Worm (Caenorhabditis elegans) whole organism, L1 larva: Measurements from ENCODE around the gene srm-3.
"Not testable (repeated sequence)": the region's sequence is repeated elsewhere in the genome, so short reads cannot be mapped to it uniquely, and the experiment has no call there.

ENCODE experiments used
- C16A3.4 ChIP-seq: fragments of 150-350 bp; optimal IDR thresholded peaks from 2 replicates; lab custom pipeline; 2014; ENCODE audit warnings: missing biosample characterization, missing genetic modification characterization
- F16B12.6 ChIP-seq: fragments of 150-350 bp; optimal IDR thresholded peaks from 2 replicates; lab custom pipeline; 2014; ENCODE audit warnings: missing biosample characterization, missing genetic modification characterization
- Y116A8C.19 ChIP-seq: sonication (generic microtip); optimal IDR thresholded peaks from 2 replicates; lab custom pipeline; 2016; ENCODE audit warnings: missing compliant biosample characterization, missing genetic modification characterization, borderline replicate concordance
- blmp-1 ChIP-seq: fragments of 150-350 bp; optimal IDR thresholded peaks from 2 replicates; lab custom pipeline; 2014; ENCODE audit warnings: missing biosample characterization, missing genetic modification characterization
- ceh-63 ChIP-seq: fragments of 200-800 bp; sonication (Bioruptor generic); optimal IDR thresholded peaks from 2 replicates; lab custom pipeline; 2018; ENCODE audit warnings: mild to moderate bottlenecking, missing genetic modification characterization, missing compliant biosample characterization
- ceh-82 ChIP-seq, 3 experiments: fragments of 150-350 bp in 1 of 3; sonication (generic microtip) in 2 of 3; optimal IDR thresholded peaks; 2 replicates each; lab custom pipeline; 2014 to 2017; ENCODE audit warnings: missing biosample characterization in 3 of 3, missing genetic modification characterization in 3 of 3
- ceh-88 ChIP-seq: fragments of 200-800 bp; sonication (Bioruptor generic); IDR thresholded peaks from 2 replicates; pipeline ENCODE4 v1.3.6; 2022; ENCODE audit warnings: missing genetic modification characterization, missing compliant biosample characterization
- ceh-90 ChIP-seq: sonication (generic microtip); optimal IDR thresholded peaks from 2 replicates; lab custom pipeline; 2016; ENCODE audit warnings: missing genetic modification characterization, missing compliant biosample characterization
- ces-1 ChIP-seq: fragments of 150-350 bp; optimal IDR thresholded peaks from 2 replicates; lab custom pipeline; 2014; ENCODE audit warnings: missing biosample characterization, missing genetic modification reagents, missing genetic modification characterization
- dsc-1 ChIP-seq: sonication (generic microtip); optimal IDR thresholded peaks from 2 replicates; lab custom pipeline; 2016; ENCODE audit warnings: mild to moderate bottlenecking, missing genetic modification characterization, missing compliant biosample characterization
- efl-1 ChIP-seq, 4 experiments: fragments of 150-350 bp; optimal IDR thresholded peaks in 3 of 4; peaks in 1 of 4; 1 replicate in 1 of 4; 2 replicates in 3 of 4; lab custom pipeline; 2014; ENCODE audit warnings: missing biosample characterization in 2 of 4, missing genetic modification characterization in 2 of 4, missing genetic modification reagents in 2 of 4
- efl-3 ChIP-seq: fragments of 200-800 bp; sonication (Bioruptor generic); optimal IDR thresholded peaks from 2 replicates; lab custom pipeline; 2018; ENCODE audit warnings: mild to moderate bottlenecking, missing genetic modification characterization, missing compliant biosample characterization
- egl-13 ChIP-seq: sonication (generic microtip); optimal IDR thresholded peaks from 2 replicates; lab custom pipeline; 2016; ENCODE audit warnings: missing genotype, missing genetic modification reagents, missing genetic modification characterization, missing compliant biosample characterization
- elt-2 ChIP-seq: sonication (generic microtip); optimal IDR thresholded peaks from 2 replicates; lab custom pipeline; 2016; ENCODE audit warnings: missing genetic modification characterization, mild to moderate bottlenecking, inconsistent platforms, missing compliant biosample characterization, missing genetic modification reagents
- elt-3 ChIP-seq, 6 experiments: fragments of 150-350 bp in 1 of 6; sonication (generic microtip); optimal IDR thresholded peaks; 2 replicates each; lab custom pipeline; 2017 to 2018; ENCODE audit warnings: missing biosample characterization in 6 of 6, missing genetic modification characterization in 6 of 6, inconsistent platforms in 1 of 6
- fkh-10 ChIP-seq: sonication (generic microtip); optimal IDR thresholded peaks from 2 replicates; lab custom pipeline; 2017; ENCODE audit warnings: missing biosample characterization, missing genetic modification reagents, missing genetic modification characterization
- hlh-17 ChIP-seq: fragments of 200-800 bp; sonication (Bioruptor generic); optimal IDR thresholded peaks from 2 replicates; lab custom pipeline; 2018; ENCODE audit warnings: missing genetic modification characterization, mild to moderate bottlenecking, missing compliant biosample characterization, moderate library complexity, borderline replicate concordance
- hlh-4 ChIP-seq: sonication (generic microtip); optimal IDR thresholded peaks from 2 replicates; lab custom pipeline; 2016; ENCODE audit warnings: mild to moderate bottlenecking, missing genetic modification characterization, missing compliant biosample characterization
- hpl-2 ChIP-seq: fragments of 150-350 bp; optimal IDR thresholded peaks from 2 replicates; lab custom pipeline; 2014; ENCODE audit warnings: missing biosample characterization, missing genetic modification reagents, missing genetic modification characterization
- isw-1 ChIP-seq: fragments of 200-800 bp; sonication (Bioruptor generic); IDR thresholded peaks from 2 replicates; pipeline ENCODE4 v1.3.6; 2022; ENCODE audit warnings: missing genetic modification characterization, missing compliant biosample characterization
- lin-13 ChIP-seq: fragments of 150-350 bp; optimal IDR thresholded peaks from 2 replicates; lab custom pipeline; 2014; ENCODE audit warnings: missing biosample characterization, missing genetic modification reagents, missing genetic modification characterization
- lin-14 ChIP-seq: fragments of 200-800 bp; sonication (Bioruptor generic); optimal IDR thresholded peaks from 2 replicates; lab custom pipeline; 2018; ENCODE audit warnings: mild to moderate bottlenecking, missing genetic modification characterization, moderate library complexity, missing compliant biosample characterization
- lin-35 ChIP-seq, 2 experiments: fragments of 150-350 bp; optimal IDR thresholded peaks; 2 replicates each; lab custom pipeline; 2014; ENCODE audit warnings: missing biosample characterization in 2 of 2, missing genetic modification characterization in 2 of 2, missing genetic modification reagents in 2 of 2
- lir-3 ChIP-seq: sonication (generic microtip); optimal IDR thresholded peaks from 2 replicates; lab custom pipeline; 2016; ENCODE audit warnings: mild to moderate bottlenecking, missing genetic modification characterization, moderate library complexity, missing compliant biosample characterization; ENCODE audit not compliant: poor library complexity
- lsy-2 ChIP-seq, 2 experiments: fragments of 150-350 bp; optimal IDR thresholded peaks; 2 replicates each; lab custom pipeline; 2014; ENCODE audit warnings: missing biosample characterization in 2 of 2, missing genetic modification characterization in 2 of 2
- nhr-12 ChIP-seq: sonication (generic microtip); optimal IDR thresholded peaks from 2 replicates; lab custom pipeline; 2017; ENCODE audit warnings: missing biosample characterization, missing genetic modification characterization
- nhr-19 ChIP-seq: fragments of 200-800 bp; sonication (Bioruptor generic); conservative IDR thresholded peaks from 2 replicates; pipeline ENCODE4 v1.3.6; 2022; ENCODE audit warnings: missing genetic modification characterization, missing compliant biosample characterization
- nhr-76 ChIP-seq: sonication (generic microtip); optimal IDR thresholded peaks from 2 replicates; lab custom pipeline; 2017; ENCODE audit warnings: missing biosample characterization, missing genetic modification characterization
- nhr-85 ChIP-seq: sonication (generic microtip); peaks from one replicate; lab custom pipeline; 2016; ENCODE audit warnings: missing genetic modification characterization, inconsistent platforms, missing compliant biosample characterization
- nhr-90 ChIP-seq: sonication (generic microtip); optimal IDR thresholded peaks from 2 replicates; lab custom pipeline; 2016; ENCODE audit warnings: mild to moderate bottlenecking, missing genetic modification characterization, missing compliant biosample characterization; ENCODE audit not compliant: poor library complexity
- pqm-1 ChIP-seq: sonication (generic microtip); optimal IDR thresholded peaks from 3 replicates; lab custom pipeline; 2017; ENCODE audit warnings: missing biosample characterization, missing genetic modification characterization
- snpc-4 ChIP-seq: fragments of 150-350 bp; optimal IDR thresholded peaks from 2 replicates; lab custom pipeline; 2014; ENCODE audit warnings: missing biosample characterization, missing genetic modification characterization
- swsn-7 ChIP-seq: sonication (generic microtip); optimal IDR thresholded peaks from 2 replicates; lab custom pipeline; 2016; ENCODE audit warnings: missing genetic modification characterization, missing compliant biosample characterization
- tlp-1 ChIP-seq: fragments of 150-350 bp; optimal IDR thresholded peaks from 2 replicates; lab custom pipeline; 2014; ENCODE audit warnings: missing biosample characterization, missing genetic modification characterization
- unc-30 ChIP-seq: sonication (generic microtip); optimal IDR thresholded peaks from 2 replicates; lab custom pipeline; 2017; ENCODE audit warnings: missing biosample characterization, missing genetic modification characterization
- vab-15 ChIP-seq: sonication (generic microtip); optimal IDR thresholded peaks from 2 replicates; lab custom pipeline; 2017; ENCODE audit warnings: missing genotype, mild to moderate bottlenecking, missing genetic modification characterization, missing compliant biosample characterization

The srm-3 gene

ce11 chrIV:9682514-9682913 lies 33.7 kb downstream of the srm-3 start, which contains the start of gene ins-7:
Gene ins-7 (minus strand): TSS chrIV:9682845.
- TF ChIP-seq lin-14 (GFP tag; lab: Kevin White, UChicago) (no peak), egl-13 (tag; lab: Kevin White, UChicago) (no peak), hlh-17 (GFP tag; lab: Kevin White, UChicago) (no peak), elt-2 (tag; lab: Kevin White, UChicago) (peak; percentile 83), hlh-4 (tag; lab: Kevin White, UChicago) (no peak)

DNA sequence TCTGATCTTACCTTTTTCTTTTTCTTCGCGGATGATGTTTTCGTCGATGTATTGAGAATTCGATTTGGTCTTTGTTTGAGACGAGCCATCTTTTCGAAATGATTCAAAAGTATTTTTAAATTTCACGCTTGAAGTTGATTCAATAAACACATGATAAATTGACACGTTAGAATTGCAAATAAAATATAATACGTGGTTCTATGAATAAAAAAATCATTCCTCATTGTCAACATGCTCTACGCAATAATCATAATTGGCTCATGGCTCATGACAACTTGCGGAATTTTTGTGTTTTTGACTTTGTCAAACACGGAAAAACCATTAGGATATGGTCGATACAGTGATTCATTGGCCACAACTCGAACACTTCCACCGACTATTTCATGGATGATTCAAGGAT lies 34.7 kb downstream of the srm-3 start, which contains the start of the genes htas-1 and ZK1251.3:
TSS of gene htas-1 (minus strand) at position 101 of the 400 bp plus-strand sequence.
TSS of gene ZK1251.3 (plus strand) at position 226 of the 400 bp plus-strand sequence.
- TF ChIP-seq ces-1 (GFP tag; lab: Kevin White, UChicago) (no peak), Y116A8C.19 (tag; lab: Kevin White, UChicago) (no peak), nhr-85 (tag; lab: Kevin White, UChicago) (no peak), efl-1 (optimal IDR thresholded peaks at IDR 0.05; lab: Kevin White, UChicago) (no peak), efl-1 (GFP tag; optimal IDR thresholded peaks at IDR 0.05 in 1 of 2; lab: Kevin White, UChicago) (peak in 1 of 2 experiments; percentile 87), ceh-90 (no peak), hpl-2 (GFP tag; lab: Kevin White, UChicago) (no peak)
- TF ChIP-seq, all 84 proteins: peak for 1

DNA sequence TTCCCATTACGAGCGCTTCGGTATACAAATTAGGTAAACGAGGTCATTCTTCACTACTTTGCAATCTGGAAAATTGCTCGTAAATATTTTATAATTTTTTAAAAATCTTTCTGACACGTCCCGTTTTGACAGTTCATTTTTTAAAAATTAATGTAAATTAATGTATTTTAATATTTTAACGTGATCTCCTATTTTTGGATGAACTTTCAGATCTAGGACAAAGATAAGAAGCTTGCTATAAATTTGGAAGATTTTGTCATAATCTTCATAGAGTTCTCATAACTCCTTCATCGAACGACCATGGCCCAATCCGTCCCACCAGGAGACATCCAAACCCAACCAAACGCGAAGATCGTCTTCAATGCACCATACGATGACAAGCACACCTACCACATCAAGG lies 39.9 kb downstream of the srm-3 start, which contains the start of gene msp-76:
TSS of gene msp-76 (plus strand) at position 301 of the 400 bp plus-strand sequence.
- TF ChIP-seq lin-13 (GFP tag; lab: Kevin White, UChicago); elt-2 (tag; lab: Kevin White, UChicago); nhr-12 (tag; lab: Kevin White, UChicago): not testable (repeated sequence)

- no peak for TF ChIP-seq ceh-82 (tag; optimal IDR thresholded peaks at IDR 0.05; lab: Kevin White, UChicago)
- no peak for TF ChIP-seq Y116A8C.19 (tag; lab: Kevin White, UChicago)
- TF ChIP-seq F16B12.6 (tag; lab: Kevin White, UChicago) = no peak
- TF ChIP-seq elt-3 (tag; optimal IDR thresholded peaks at IDR 0.05; lab: Kevin White, UChicago) = no peak
- TF ChIP-seq vab-15 (tag; lab: Kevin White, UChicago) = no peak
- TF ChIP-seq fkh-10 (GFP tag; lab: Kevin White, UChicago) = no peak
- TF ChIP-seq tlp-1 (tag; lab: Kevin White, UChicago) = no peak
- TF ChIP-seq nhr-76 = no peak
- no peak for TF ChIP-seq hlh-4 (tag; lab: Kevin White, UChicago)
- TF ChIP-seq lsy-2 (tag; optimal IDR thresholded peaks at IDR 0.05; lab: Kevin White, UChicago) = no peak
- TF ChIP-seq lin-14 (GFP tag; lab: Kevin White, UChicago) = no peak
- TF ChIP-seq dsc-1 (tag; lab: Kevin White, UChicago) = no peak
- no peak for TF ChIP-seq ceh-63 (GFP tag; lab: Kevin White, UChicago)
Measured at ce11 chrIV:9690644-9691043, 41.9 kb downstream of the srm-3 start, which contains the start of gene sdz-36. Gene sdz-36 (plus strand): TSS chrIV:9690944.

DNA sequence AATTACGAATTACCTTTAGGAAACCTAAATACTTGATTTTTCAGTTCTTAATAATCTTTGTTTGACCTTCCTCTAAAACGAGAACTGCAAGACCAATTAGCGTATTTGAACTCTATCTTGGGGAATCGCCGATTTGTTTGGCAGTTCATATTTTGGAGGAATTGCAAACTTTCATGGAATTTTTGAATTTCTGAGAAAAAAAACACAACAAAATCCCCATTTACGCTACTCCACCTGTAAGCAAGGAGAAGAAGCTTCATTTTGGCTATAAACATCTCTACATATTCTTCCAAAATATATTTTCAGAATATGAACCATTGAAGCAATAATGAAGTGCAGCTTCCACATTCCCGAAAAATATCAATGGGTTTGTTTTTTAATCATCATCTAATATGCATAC lies 44.1 kb downstream of the srm-3 start, which contains the start of gene twk-9:
TSS of gene twk-9 (plus strand) at position 301 of the 400 bp plus-strand sequence.
- TF ChIP-seq unc-30 (tag; lab: Kevin White, UChicago) (no peak), hlh-17 (GFP tag; lab: Kevin White, UChicago) (no peak), efl-3 (GFP tag; lab: Kevin White, UChicago) (no peak), snpc-4 (no peak), nhr-85 (tag; lab: Kevin White, UChicago) (no peak), swsn-7 (tag; lab: Kevin White, UChicago) (no peak), nhr-19 (GFP tag; lab: Robert Waterston, UW) (no peak)

- TF ChIP-seq hlh-17 (GFP tag; lab: Kevin White, UChicago) (no peak), lin-13 (GFP tag; lab: Kevin White, UChicago) (no peak), lir-3 (tag; lab: Kevin White, UChicago) (no peak), efl-3 (GFP tag; lab: Kevin White, UChicago) (no peak), ceh-88 (GFP tag; lab: Robert Waterston, UW) (no peak), isw-1 (GFP tag; lab: Robert Waterston, UW) (no peak), blmp-1 (tag; lab: Kevin White, UChicago) (no peak), nhr-76 (no peak), lin-35 (GFP tag; optimal IDR thresholded peaks at IDR 0.05; lab: Kevin White, UChicago) (no peak), pqm-1 (no peak), C16A3.4 (no peak), nhr-90 (tag; lab: Kevin White, UChicago) (no peak)
Measured at ce11 chrIV:9696513-9696912, 47.7 kb downstream of the srm-3 start.
